Fruit fly (Drosophila melanogaster): ENCODE results near the gene CG11247.

Gene CG11247

DNA sequence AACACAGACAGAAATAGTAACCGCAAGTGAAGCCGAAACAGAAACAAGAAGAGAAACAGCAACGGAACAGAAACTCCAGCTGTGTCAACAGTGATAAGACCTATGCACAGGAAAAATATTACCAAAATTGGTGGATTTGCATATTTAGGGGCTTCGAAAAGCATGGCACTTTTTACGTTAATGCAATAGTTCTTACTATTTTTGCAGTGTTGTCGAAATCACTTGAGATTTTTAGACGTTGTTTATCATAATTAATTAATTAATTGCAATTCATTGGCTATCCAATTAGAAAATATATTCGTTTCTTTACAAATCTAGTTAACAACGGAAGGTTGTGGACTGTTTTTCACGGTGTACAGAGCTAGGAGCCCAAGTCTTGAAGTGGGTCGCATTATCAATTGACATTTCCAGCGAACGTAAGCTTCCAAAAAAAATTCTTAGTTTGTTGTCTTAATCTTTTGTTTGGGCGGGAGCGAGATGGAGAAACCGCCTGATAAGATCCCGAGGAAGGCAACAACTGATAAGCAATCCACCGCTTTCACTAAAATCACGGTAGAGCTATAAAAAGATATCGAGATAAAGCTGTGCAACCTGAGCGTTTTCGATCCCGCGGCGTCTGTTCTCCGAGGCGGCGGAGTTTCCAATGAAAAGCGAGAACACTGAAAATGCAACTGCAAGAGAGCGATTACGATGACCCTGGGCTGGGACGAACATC, 1.4 kb downstream of the CG11247 start (continued):
- TF ChIP-seq CG7963 (GFP tag; IDR thresholded peaks at IDR 0.05; ENCODE audit: partially characterized antibody), result no peak
- no peak for TF ChIP-seq Sox100B (GFP tag; optimal IDR thresholded peaks at IDR 0.05)
- TF ChIP-seq CG13624 (GFP tag; optimal IDR thresholded peaks at IDR 0.05), result no peak
- TF ChIP-seq CG42726 (GFP tag; IDR thresholded peaks at IDR 0.05; ENCODE audit: partially characterized antibody), result no peak
- TF ChIP-seq NC2α (GFP tag; optimal IDR thresholded peaks at IDR 0.05), result no peak
- no peak for TF ChIP-seq prd (optimal IDR thresholded peaks at IDR 0.05)
- peak; percentile 35; the same call in 1 of the 3 replicates for TF ChIP-seq prd (GFP tag; IDR thresholded peaks at IDR 0.05)
- peak; percentile 10 for TF ChIP-seq trem (tag; optimal IDR thresholded peaks at IDR 0.05)
- no peak for TF ChIP-seq tna (GFP tag; IDR thresholded peaks at IDR 0.05; ENCODE audit: partially characterized antibody)
- no peak for TF ChIP-seq D19B (GFP tag; optimal IDR thresholded peaks at IDR 0.05)
- no peak for TF ChIP-seq h (optimal IDR thresholded peaks at IDR 0.05)
- no peak for TF ChIP-seq cato (GFP tag; optimal IDR thresholded peaks at IDR 0.05; ENCODE audit: borderline replicate concordance)
- TF ChIP-seq CG9932 (GFP tag; IDR thresholded peaks at IDR 0.05), result no peak
- TF ChIP-seq CG7745 (tag; optimal IDR thresholded peaks at IDR 0.05), result no peak
- no peak for TF ChIP-seq Bteb2 (GFP tag; optimal IDR thresholded peaks at IDR 0.05)
- TF ChIP-seq twi (tag; optimal IDR thresholded peaks at IDR 0.05), result peak; percentile 63
- TF ChIP-seq MTF-1 (GFP tag; optimal IDR thresholded peaks at IDR 0.05; ENCODE audit: borderline replicate concordance), result no peak
- no peak for TF ChIP-seq abd-A (tag; optimal IDR thresholded peaks at IDR 0.05)
- TF ChIP-seq Vsx1 (GFP tag; optimal IDR thresholded peaks at IDR 0.05), result no peak
- no peak for TF ChIP-seq CG8478 (optimal IDR thresholded peaks at IDR 0.05)
- no peak for TF ChIP-seq HLH3B (GFP tag; IDR thresholded peaks at IDR 0.05)
- TF ChIP-seq CG4820 (GFP tag; optimal IDR thresholded peaks at IDR 0.05), result peak; percentile 9
- TF ChIP-seq CG7786 (GFP tag; optimal IDR thresholded peaks at IDR 0.05), result no peak
- TF ChIP-seq Meics (GFP tag; optimal IDR thresholded peaks at IDR 0.05), result no peak
- TF ChIP-seq da (GFP tag; optimal IDR thresholded peaks at IDR 0.05), result no peak
- TF ChIP-seq CG10209 (GFP tag; optimal IDR thresholded peaks at IDR 0.05), result no peak
- no peak for TF ChIP-seq Dfd (GFP tag; optimal IDR thresholded peaks at IDR 0.05)
- no peak for TF ChIP-seq odd (GFP tag; optimal IDR thresholded peaks at IDR 0.05)
- no peak for TF ChIP-seq CG10274 (GFP tag; optimal IDR thresholded peaks at IDR 0.05)
- TF ChIP-seq CG11456 (GFP tag; IDR thresholded peaks at IDR 0.05), result no peak
- no peak for TF ChIP-seq usp (GFP tag; optimal IDR thresholded peaks at IDR 0.05)
- no peak for TF ChIP-seq Ptx1 (GFP tag; IDR thresholded peaks at IDR 0.05)
- TF ChIP-seq Side (GFP tag; optimal IDR thresholded peaks at IDR 0.05), result no peak
- peak; percentile 50 for TF ChIP-seq CG17829 (tag; optimal IDR thresholded peaks at IDR 0.05)
- no peak for TF ChIP-seq CG13123 (GFP tag; optimal IDR thresholded peaks at IDR 0.05)
- peak; percentile 22 for TF ChIP-seq CG1529 (GFP tag; optimal IDR thresholded peaks at IDR 0.05)
- no peak for TF ChIP-seq Dip3 (GFP tag; optimal IDR thresholded peaks at IDR 0.05)
- TF ChIP-seq CG11093 (GFP tag; IDR thresholded peaks at IDR 0.05), result no peak
- TF ChIP-seq zen (tag; optimal IDR thresholded peaks at IDR 0.05), result peak; percentile 16
- no peak for TF ChIP-seq Mes4 (GFP tag; optimal IDR thresholded peaks at IDR 0.05)
- TF ChIP-seq chinmo (GFP tag; IDR thresholded peaks at IDR 0.05; ENCODE audit: partially characterized antibody), result no peak
- TF ChIP-seq ftz-f1 (GFP tag; optimal IDR thresholded peaks at IDR 0.05), result no peak
- no peak for TF ChIP-seq CG34376 (GFP tag; optimal IDR thresholded peaks at IDR 0.05)
- TF ChIP-seq ham (GFP tag; IDR thresholded peaks at IDR 0.05), result no peak
- TF ChIP-seq NK7.1 (GFP tag; optimal IDR thresholded peaks at IDR 0.05), result no peak
- no peak for TF ChIP-seq CG12155 (GFP tag; optimal IDR thresholded peaks at IDR 0.05)
- TF ChIP-seq CG17359 (tag; optimal IDR thresholded peaks at IDR 0.05), result no peak
- TF ChIP-seq Dip2 (GFP tag; IDR thresholded peaks at IDR 0.05), result no peak
- TF ChIP-seq CG10654 (GFP tag; optimal IDR thresholded peaks at IDR 0.05), result no peak
- TF ChIP-seq CG4730 (GFP tag; IDR thresholded peaks at IDR 0.05), result no peak
- TF ChIP-seq gce (GFP tag; IDR thresholded peaks at IDR 0.05), result no peak
- TF ChIP-seq kni (GFP tag; optimal IDR thresholded peaks at IDR 0.05), result no peak
